Worm (Caenorhabditis elegans) whole organism, L3 larva: ENCODE measurements around the gene B0250.5.

Experiments
- R02D3.7 ChIP-seq: fragments of 150-350 bp; optimal IDR thresholded peaks from 2 replicates; lab custom pipeline; 2014; ENCODE audit warnings: missing biosample characterization, missing genetic modification characterization
- ZK546.5 ChIP-seq: sonication (generic microtip); optimal IDR thresholded peaks from 2 replicates; lab custom pipeline; 2017; ENCODE audit warnings: missing biosample characterization, missing genetic modification characterization
- aly-2 ChIP-seq: fragments of 150-350 bp; optimal IDR thresholded peaks from 2 replicates; lab custom pipeline; 2014; ENCODE audit warnings: missing biosample characterization, missing genetic modification characterization
- ceh-16 ChIP-seq: sonication (generic microtip); optimal IDR thresholded peaks from 2 replicates; lab custom pipeline; 2017; ENCODE audit warnings: missing biosample characterization, missing genetic modification characterization
- ceh-28 ChIP-seq: fragments of 150-350 bp; optimal IDR thresholded peaks from 2 replicates; lab custom pipeline; 2014; ENCODE audit warnings: missing biosample characterization, missing genetic modification reagents, missing genetic modification characterization
- ceh-82 ChIP-seq: fragments of 150-350 bp; optimal IDR thresholded peaks from 2 replicates; lab custom pipeline; 2014; ENCODE audit warnings: missing biosample characterization, missing genetic modification characterization
- daf-12 ChIP-seq: fragments of 150-350 bp; optimal IDR thresholded peaks from 2 replicates; lab custom pipeline; 2014; ENCODE audit warnings: missing biosample characterization, missing genetic modification reagents, missing genetic modification characterization
- egl-27 ChIP-seq: sonication (generic microtip); optimal IDR thresholded peaks from 4 replicates; lab custom pipeline; 2017; ENCODE audit warnings: missing biosample characterization, missing genetic modification reagents, missing genetic modification characterization
- egl-5 ChIP-seq: fragments of 150-350 bp; optimal IDR thresholded peaks from 2 replicates; lab custom pipeline; 2017; ENCODE audit warnings: missing biosample characterization, missing genetic modification reagents, missing genetic modification characterization, inconsistent platforms
- elt-1 ChIP-seq: fragments of 150-350 bp; optimal IDR thresholded peaks from 2 replicates; lab custom pipeline; 2014; ENCODE audit warnings: missing biosample characterization, missing genetic modification characterization
- elt-2 ChIP-seq: sonication (generic microtip); optimal IDR thresholded peaks from 2 replicates; lab custom pipeline; 2016; ENCODE audit warnings: missing genetic modification reagents, mild to moderate bottlenecking, missing genetic modification characterization, missing compliant biosample characterization
- eor-1 ChIP-seq, 2 experiments: fragments of 150-350 bp; optimal IDR thresholded peaks; 2 replicates each; lab custom pipeline; 2014 to 2018; ENCODE audit warnings: missing biosample characterization in 2 of 2, missing genetic modification characterization in 2 of 2
- fkh-10 ChIP-seq: sonication (generic microtip); optimal IDR thresholded peaks from 2 replicates; lab custom pipeline; 2017; ENCODE audit warnings: missing biosample characterization, missing genetic modification reagents, missing genetic modification characterization
- fkh-2 ChIP-seq: fragments of 150-350 bp; optimal IDR thresholded peaks from 2 replicates; lab custom pipeline; 2014; ENCODE audit warnings: missing biosample characterization, missing genetic modification reagents, missing genetic modification characterization
- fos-1 ChIP-seq: fragments of 150-350 bp; optimal IDR thresholded peaks from 2 replicates; lab custom pipeline; 2014; ENCODE audit warnings: missing biosample characterization, missing genetic modification characterization
- hmg-11 ChIP-seq: sonication (generic microtip); optimal IDR thresholded peaks from 2 replicates; lab custom pipeline; 2016; ENCODE audit warnings: missing genetic modification characterization, missing compliant biosample characterization
- jun-1 ChIP-seq: fragments of 150-350 bp; optimal IDR thresholded peaks from 2 replicates; lab custom pipeline; 2014; ENCODE audit warnings: missing biosample characterization, missing genetic modification reagents, missing genetic modification characterization
- lin-15B ChIP-seq: fragments of 150-350 bp; optimal IDR thresholded peaks from 2 replicates; lab custom pipeline; 2014; ENCODE audit warnings: missing biosample characterization, missing genetic modification characterization
- lsy-12 ChIP-seq: sonication (generic microtip); optimal IDR thresholded peaks from 2 replicates; lab custom pipeline; 2016; ENCODE audit warnings: mild to moderate bottlenecking, missing genetic modification characterization, missing compliant biosample characterization
- mdl-1 ChIP-seq: fragments of 150-350 bp; optimal IDR thresholded peaks from 2 replicates; lab custom pipeline; 2014; ENCODE audit warnings: missing biosample characterization, missing genetic modification characterization
- nfya-1 ChIP-seq: sonication (generic microtip); optimal IDR thresholded peaks from 2 replicates; lab custom pipeline; 2017; ENCODE audit warnings: missing genetic modification characterization, mild to moderate bottlenecking, missing compliant biosample characterization, antibody characterized with exemption, moderate library complexity; ENCODE audit not compliant: insufficient read depth
- nhr-11 ChIP-seq: fragments of 150-350 bp; optimal IDR thresholded peaks from 2 replicates; lab custom pipeline; 2014; ENCODE audit warnings: missing biosample characterization, missing genetic modification characterization
- nhr-237 ChIP-seq: fragments of 150-350 bp; optimal IDR thresholded peaks from 2 replicates; lab custom pipeline; 2014; ENCODE audit warnings: missing biosample characterization, missing genetic modification characterization
- nhr-43 ChIP-seq: sonication (generic microtip); optimal IDR thresholded peaks from 2 replicates; lab custom pipeline; 2016; ENCODE audit warnings: mild to moderate bottlenecking, missing genetic modification characterization, missing compliant biosample characterization; ENCODE audit not compliant: poor library complexity, severe bottlenecking
- nhr-67 ChIP-seq: fragments of 150-350 bp; optimal IDR thresholded peaks from 2 replicates; lab custom pipeline; 2014; ENCODE audit warnings: missing biosample characterization, missing genetic modification characterization
- nhr-76 ChIP-seq: fragments of 150-350 bp; sonication (generic microtip); optimal IDR thresholded peaks from 5 replicates; lab custom pipeline; 2014; ENCODE audit warnings: missing biosample characterization, missing genetic modification characterization
- nhr-77 ChIP-seq: fragments of 150-350 bp; optimal IDR thresholded peaks from 2 replicates; lab custom pipeline; 2014; ENCODE audit warnings: missing biosample characterization, missing genetic modification characterization
- pqm-1 ChIP-seq: fragments of 150-350 bp; optimal IDR thresholded peaks from 2 replicates; lab custom pipeline; 2017; ENCODE audit warnings: missing biosample characterization, missing genetic modification characterization, inconsistent platforms
- skn-1 ChIP-seq: fragments of 150-350 bp; optimal IDR thresholded peaks from 2 replicates; lab custom pipeline; 2014; ENCODE audit warnings: missing biosample characterization, missing genetic modification characterization
- tbx-2 ChIP-seq: sonication (generic microtip); optimal IDR thresholded peaks from 2 replicates; lab custom pipeline; 2016; ENCODE audit warnings: mild to moderate bottlenecking, missing genetic modification characterization, missing compliant biosample characterization
- unc-39 ChIP-seq: sonication (generic microtip); optimal IDR thresholded peaks from 4 replicates; lab custom pipeline; 2017; ENCODE audit warnings: missing biosample characterization, missing genetic modification characterization
- unc-62 ChIP-seq: fragments of 150-350 bp; sonication (generic microtip); optimal IDR thresholded peaks from 4 replicates; lab custom pipeline; 2014; ENCODE audit warnings: missing biosample characterization, missing genetic modification reagents, missing genetic modification characterization
- ztf-11 ChIP-seq: fragments of 150-350 bp; optimal IDR thresholded peaks from 2 replicates; lab custom pipeline; 2014; ENCODE audit warnings: missing biosample characterization, missing genetic modification characterization
- ztf-4 ChIP-seq: fragments of 150-350 bp; optimal IDR thresholded peaks from 2 replicates; lab custom pipeline; 2014; ENCODE audit warnings: missing biosample characterization, missing genetic modification characterization

B0250.5 gene

ce11 chrV:20518927-20519326, 25.2 kb downstream of the B0250.5 start, which contains the start of gene Y38H6C.25:
Gene Y38H6C.25 (plus strand): TSS chrV:20519227.
- TF ChIP-seq aly-2 (tag; lab: Kevin White, UChicago) (no peak), fos-1 (tag; lab: Kevin White, UChicago) (no peak), unc-62 (GFP tag; lab: Kevin White, UChicago) (no peak), R02D3.7 (tag; lab: Kevin White, UChicago) (no peak), daf-12 (no peak), nhr-237 (no peak), elt-1 (tag; lab: Kevin White, UChicago) (no peak), ztf-11 (tag; lab: Kevin White, UChicago) (no peak), egl-27 (tag; lab: Kevin White, UChicago) (no peak), nhr-76 (tag; lab: Kevin White, UChicago) (no peak), pqm-1 (tag; lab: Kevin White, UChicago) (no peak), ZK546.5 (tag; lab: Kevin White, UChicago) (no peak), eor-1 (tag; optimal IDR thresholded peaks at IDR 0.05; lab: Kevin White, UChicago) (no peak), hmg-11 (tag; lab: Kevin White, UChicago) (no peak), nhr-11 (no peak), egl-5 (no peak), nhr-77 (no peak), unc-39 (tag; lab: Kevin White, UChicago) (no peak), nhr-67 (tag; lab: Kevin White, UChicago) (no peak)

- TF ChIP-seq mdl-1 (tag; lab: Kevin White, UChicago) (no peak), tbx-2 (tag; lab: Kevin White, UChicago) (no peak), daf-12 (no peak), egl-5 (no peak), skn-1 (tag; lab: Kevin White, UChicago) (no peak), nhr-67 (tag; lab: Kevin White, UChicago) (no peak), elt-2 (tag; lab: Kevin White, UChicago) (no peak), ceh-82 (tag; lab: Kevin White, UChicago) (no peak), fkh-2 (tag; lab: Kevin White, UChicago) (no peak)
Measured at ce11 chrV:20522219-20522618, 28.5 kb downstream of the B0250.5 start, which contains the start of the genes Y38H6C.9 and fbxa-150. Gene Y38H6C.9 (minus strand): TSS chrV:20522270. Gene fbxa-150 (plus strand): TSS chrV:20522598.

- TF ChIP-seq pqm-1 (tag; lab: Kevin White, UChicago) (peak; percentile 89), ceh-28 (tag; lab: Kevin White, UChicago) (no peak), nhr-237 (no peak), elt-2 (tag; lab: Kevin White, UChicago) (peak; percentile 82), lsy-12 (no peak), skn-1 (tag; lab: Kevin White, UChicago) (peak; percentile 41), jun-1 (tag; lab: Kevin White, UChicago) (peak; percentile 52), nhr-11 (no peak)
Measured at ce11 chrV:20525816-20526459, 32.2 kb downstream of the B0250.5 start, which contains the start of the genes srh-166 and Y38H6C.24. Gene srh-166 (minus strand): TSS chrV:20525866. Gene Y38H6C.24 (plus strand): TSS chrV:20526435.

- TF ChIP-seq nhr-76 (tag; lab: Kevin White, UChicago) = no peak
- no peak for TF ChIP-seq unc-39 (tag; lab: Kevin White, UChicago)
- TF ChIP-seq ztf-4 = no peak
- no peak for TF ChIP-seq nhr-67 (tag; lab: Kevin White, UChicago)
- TF ChIP-seq lsy-12 = no peak
- TF ChIP-seq fkh-2 (tag; lab: Kevin White, UChicago) = no peak
- TF ChIP-seq nhr-11 = no peak
- no peak for TF ChIP-seq elt-2 (tag; lab: Kevin White, UChicago)
- TF ChIP-seq skn-1 (tag; lab: Kevin White, UChicago) = no peak
Measured at ce11 chrV:20527493-20527892, 33.8 kb downstream of the B0250.5 start, which contains the start of gene Y38H6C.13. Gene Y38H6C.13 (plus strand): TSS chrV:20527793.

ce11 chrV:20534072-20534471, 40.3 kb downstream of the B0250.5 start, which contains the start of gene famh-161:
Gene famh-161 (minus strand): TSS chrV:20534172.
- TF ChIP-seq unc-62 (GFP tag; lab: Kevin White, UChicago) (no peak), mdl-1 (tag; lab: Kevin White, UChicago) (no peak), unc-39 (tag; lab: Kevin White, UChicago) (no peak), R02D3.7 (tag; lab: Kevin White, UChicago) (no peak), nhr-76 (tag; lab: Kevin White, UChicago) (no peak), fkh-10 (GFP tag; lab: Kevin White, UChicago) (no peak), lin-15B (no peak), nhr-43 (tag; lab: Kevin White, UChicago) (no peak), jun-1 (tag; lab: Kevin White, UChicago) (no peak), nhr-237 (no peak), ceh-16 (tag; lab: Kevin White, UChicago) (no peak), nhr-67 (tag; lab: Kevin White, UChicago) (no peak), skn-1 (tag; lab: Kevin White, UChicago) (no peak), hmg-11 (tag; lab: Kevin White, UChicago) (no peak), nhr-11 (no peak), ztf-11 (tag; lab: Kevin White, UChicago) (no peak), ceh-28 (tag; lab: Kevin White, UChicago) (no peak), nfya-1 (no peak), elt-1 (tag; lab: Kevin White, UChicago) (no peak), fkh-2 (tag; lab: Kevin White, UChicago) (no peak)
